Worm (Caenorhabditis elegans) whole organism, L3 larva: Measurements from ENCODE around the gene Y51H4A.941.

Experiments
- aly-2 ChIP-seq: fragments of 150-350 bp; optimal IDR thresholded peaks from 2 replicates; lab custom pipeline; 2014; ENCODE audit warnings: missing biosample characterization, missing genetic modification characterization
- ama-1 ChIP-seq: fragments of 150-350 bp; optimal IDR thresholded peaks from 2 replicates; lab custom pipeline; 2018
- ceh-82 ChIP-seq: fragments of 150-350 bp; optimal IDR thresholded peaks from 2 replicates; lab custom pipeline; 2014; ENCODE audit warnings: missing biosample characterization, missing genetic modification characterization
- nfya-1 ChIP-seq: sonication (generic microtip); optimal IDR thresholded peaks from 2 replicates; lab custom pipeline; 2017; ENCODE audit warnings: missing genetic modification characterization, mild to moderate bottlenecking, missing compliant biosample characterization, antibody characterized with exemption, moderate library complexity; ENCODE audit not compliant: insufficient read depth
- nhr-76 ChIP-seq: fragments of 150-350 bp; sonication (generic microtip); optimal IDR thresholded peaks from 5 replicates; lab custom pipeline; 2014; ENCODE audit warnings: missing biosample characterization, missing genetic modification characterization
- skn-1 ChIP-seq: fragments of 150-350 bp; optimal IDR thresholded peaks from 2 replicates; lab custom pipeline; 2014; ENCODE audit warnings: missing biosample characterization, missing genetic modification characterization
- snpc-4 ChIP-seq: fragments of 150-350 bp; optimal IDR thresholded peaks from 2 replicates; lab custom pipeline; 2014; ENCODE audit warnings: missing biosample characterization, missing genetic modification characterization
- ztf-11 ChIP-seq: fragments of 150-350 bp; optimal IDR thresholded peaks from 2 replicates; lab custom pipeline; 2014; ENCODE audit warnings: missing biosample characterization, missing genetic modification characterization

DNA sequence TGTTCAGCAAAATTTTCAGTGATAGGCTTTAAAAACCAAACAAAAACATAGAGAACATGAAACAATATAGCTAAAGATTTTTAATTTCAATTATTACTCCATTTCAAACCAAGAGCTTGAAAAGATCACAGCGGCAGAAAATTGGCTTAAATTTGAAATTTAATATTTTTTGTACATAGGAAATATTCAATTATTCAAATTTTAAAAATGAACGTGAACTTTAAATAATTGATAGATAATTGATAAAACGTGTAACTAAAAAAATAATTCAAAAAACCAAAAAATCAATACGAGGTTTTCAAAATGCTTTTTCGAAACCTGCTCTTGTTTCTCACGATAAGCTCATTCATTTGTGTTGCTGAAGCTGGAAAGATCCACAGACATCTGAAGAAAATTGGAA is 25.9 kb upstream of the Y51H4A.941 start, which contains the start of gene Y51H4A.22:
- TF ChIP-seq ama-1, result no peak
- TF ChIP-seq aly-2 (tag; lab: Kevin White, UChicago), result no peak
- TF ChIP-seq ztf-11 (tag; lab: Kevin White, UChicago), result no peak
- no peak for TF ChIP-seq nfya-1
- TF ChIP-seq snpc-4 (tag; lab: Kevin White, UChicago), result no peak
- no peak for TF ChIP-seq skn-1 (tag; lab: Kevin White, UChicago)
- TF ChIP-seq nhr-76 (tag; lab: Kevin White, UChicago), result no peak
- no peak for TF ChIP-seq ceh-82 (tag; lab: Kevin White, UChicago)
